Fruit fly (Drosophila melanogaster): ENCODE results near the gene REPTOR-BP.
A peak's percentile ranks its signal among the peaks of the same experiment; 100 is the strongest.

The REPTOR-BP gene

dm6 chr2L:10220501-10221386 lies 43.2 kb upstream of the REPTOR-BP start, which contains the start of the genes Npc1a and Prosalpha6 (continued):
- no peak for TF ChIP-seq Atf6 (GFP tag; IDR thresholded peaks at IDR 0.05)
- TF ChIP-seq Bdp1 (GFP tag; optimal IDR thresholded peaks at IDR 0.05), result no peak
- no peak for TF ChIP-seq CG30431 (GFP tag; optimal IDR thresholded peaks at IDR 0.05)
- no peak for TF ChIP-seq cato (GFP tag; optimal IDR thresholded peaks at IDR 0.05; ENCODE audit: borderline replicate concordance)
- peak; percentile 8 for TF ChIP-seq gfzf (GFP tag; optimal IDR thresholded peaks at IDR 0.05)
- no peak for TF ChIP-seq ems (GFP tag; optimal IDR thresholded peaks at IDR 0.05)
- no peak for TF ChIP-seq schlank (tag; optimal IDR thresholded peaks at IDR 0.05)
- peak; percentile 7 for TF ChIP-seq CG18476 (GFP tag; optimal IDR thresholded peaks at IDR 0.05)
- peak in 1 of 2 experiments; percentile 66 for TF ChIP-seq tll (GFP tag; optimal IDR thresholded peaks at IDR 0.05)
- TF ChIP-seq CG7786 (GFP tag; optimal IDR thresholded peaks at IDR 0.05), result no peak
- TF ChIP-seq pzg (GFP tag; optimal IDR thresholded peaks at IDR 0.05), result peak; percentile 77
- TF ChIP-seq CG2875 (GFP tag; optimal IDR thresholded peaks at IDR 0.05), result no peak
- TF ChIP-seq Opbp (GFP tag; IDR thresholded peaks at IDR 0.05; ENCODE audit: partially characterized antibody), result peak; percentile 77; the same call in 2 of the 3 replicates
- no peak for TF ChIP-seq Hmx (GFP tag; optimal IDR thresholded peaks at IDR 0.05)
- TF ChIP-seq CG12236 (GFP tag; optimal IDR thresholded peaks at IDR 0.05), result no peak
- TF ChIP-seq CG14014 (GFP tag; IDR thresholded peaks at IDR 0.05), result no peak
- no peak for TF ChIP-seq CG10209 (GFP tag; optimal IDR thresholded peaks at IDR 0.05)
- peak; percentile 94 for TF ChIP-seq CG11723 (GFP tag; optimal IDR thresholded peaks at IDR 0.05)
- TF ChIP-seq danr (GFP tag; IDR thresholded peaks at IDR 0.05), result no peak
- no peak for TF ChIP-seq CoRest (tag; optimal IDR thresholded peaks at IDR 0.05)
- TF ChIP-seq abd-A (tag; optimal IDR thresholded peaks at IDR 0.05), result no peak
- TF ChIP-seq CG12155 (GFP tag; optimal IDR thresholded peaks at IDR 0.05), result peak; percentile 16
- peak; percentile 2 for TF ChIP-seq luna (GFP tag; optimal IDR thresholded peaks at IDR 0.05)
- TF ChIP-seq trem (tag; optimal IDR thresholded peaks at IDR 0.05), result peak; percentile 39
- TF ChIP-seq Chrac-16 (GFP tag; optimal IDR thresholded peaks at IDR 0.05), result no peak
- TF ChIP-seq CG2199 (GFP tag; IDR thresholded peaks at IDR 0.05), result no peak
- peak; percentile 12 for TF ChIP-seq CG9727 (GFP tag; optimal IDR thresholded peaks at IDR 0.05)
- no peak for TF ChIP-seq Oli (tag; optimal IDR thresholded peaks at IDR 0.05)
- no peak for TF ChIP-seq grau (tag; optimal IDR thresholded peaks at IDR 0.05)
- TF ChIP-seq sima (GFP tag; optimal IDR thresholded peaks at IDR 0.05), result no peak
- no peak for TF ChIP-seq sd (tag; optimal IDR thresholded peaks at IDR 0.05)
- TF ChIP-seq BtbVII (GFP tag; optimal IDR thresholded peaks at IDR 0.05), result no peak
- TF ChIP-seq CG10147 (GFP tag; optimal IDR thresholded peaks at IDR 0.05), result no peak
- TF ChIP-seq bowl (GFP tag; IDR thresholded peaks at IDR 0.05), result no peak
- no peak for TF ChIP-seq hkb (optimal IDR thresholded peaks at IDR 0.05)
- TF ChIP-seq hkb (GFP tag; IDR thresholded peaks at IDR 0.05), result no peak
- peak in 1 of 2 experiments; percentile 10 for TF ChIP-seq crp (GFP tag; optimal IDR thresholded peaks at IDR 0.05)
- no peak for TF ChIP-seq Doc2 (GFP tag; IDR thresholded peaks at IDR 0.05)
- TF ChIP-seq CG14860 (GFP tag; IDR thresholded peaks at IDR 0.05; ENCODE audit: partially characterized antibody), result peak; percentile 50; the same call in 1 of the 3 replicates
- no peak for TF ChIP-seq corto (GFP tag; optimal IDR thresholded peaks at IDR 0.05)
- TF ChIP-seq D19B (GFP tag; optimal IDR thresholded peaks at IDR 0.05), result peak; percentile 11
- TF ChIP-seq Asciz (GFP tag; optimal IDR thresholded peaks at IDR 0.05), result no peak
- peak; percentile 14 for TF ChIP-seq scrt (GFP tag; optimal IDR thresholded peaks at IDR 0.05)
- TF ChIP-seq CG2116 (GFP tag; optimal IDR thresholded peaks at IDR 0.05), result peak; percentile 78
- TF ChIP-seq CG6175 (GFP tag; IDR thresholded peaks at IDR 0.05), result no peak
- TF ChIP-seq Poxn (GFP tag; IDR thresholded peaks at IDR 0.05), result no peak
- no peak for TF ChIP-seq CG17912 (GFP tag; optimal IDR thresholded peaks at IDR 0.05)
- no peak for TF ChIP-seq Neu2 (GFP tag; optimal IDR thresholded peaks at IDR 0.05; ENCODE audit: borderline replicate concordance)
